Worm (Caenorhabditis elegans) whole organism, L4/young adult: Measurements from ENCODE around the gene T24B8.3.

Experiments used
- W03F9.2 ChIP-seq: fragments of 150-350 bp; optimal IDR thresholded peaks from 2 replicates; lab custom pipeline; 2014; ENCODE audit warnings: missing biosample characterization, missing genetic modification characterization
- him-1 ChIP-seq: sonication (generic microtip); optimal IDR thresholded peaks from 2 replicates; lab custom pipeline; 2016; ENCODE audit warnings: missing genotype, missing genetic modification reagents, missing genetic modification characterization, missing compliant biosample characterization

DNA sequence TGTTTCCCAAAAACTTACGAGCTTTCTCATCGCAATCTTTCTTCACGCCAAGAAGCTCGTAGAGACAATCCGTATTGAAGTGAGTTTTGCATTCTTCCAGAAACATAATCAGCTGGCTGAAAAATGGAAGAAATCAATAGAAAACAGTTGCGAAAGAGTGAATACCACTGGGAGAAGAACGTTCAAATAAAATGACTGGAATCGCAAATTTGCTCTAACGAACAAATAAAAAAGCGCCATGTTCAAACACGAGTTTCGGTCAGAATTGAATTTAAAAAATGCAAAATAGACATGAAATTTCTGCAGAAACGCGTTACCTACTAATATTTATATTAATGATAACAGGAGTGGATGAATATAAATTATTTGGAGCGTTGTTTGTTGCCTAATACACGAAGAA, 47.5 kb upstream of the T24B8.3 start, which contains the start of gene dnj-23:
- TF ChIP-seq him-1 (tag; lab: Kevin White, UChicago): no peak
- no peak for TF ChIP-seq W03F9.2
